Worm (Caenorhabditis elegans) whole organism, L4 larva: ENCODE measurements around the gene R144.10.

ENCODE experiments used
- D1046.2 ChIP-seq: fragments of 200-800 bp; sonication (Bioruptor generic); IDR thresholded peaks from 2 replicates; pipeline ENCODE4 v1.3.6; 2022; ENCODE audit warnings: missing genetic modification characterization, missing compliant biosample characterization
- F37D6.2 ChIP-seq: sonication (generic microtip); optimal IDR thresholded peaks from 2 replicates; lab custom pipeline; 2016; ENCODE audit warnings: mild to moderate bottlenecking, missing genetic modification characterization, missing compliant biosample characterization
- T20F7.1 ChIP-seq: fragments of 200-800 bp; sonication (Bioruptor generic); optimal IDR thresholded peaks from 2 replicates; lab custom pipeline; 2018; ENCODE audit warnings: mild to moderate bottlenecking, missing genetic modification characterization, missing compliant biosample characterization
- Y105C5A.15 ChIP-seq: fragments of 200-800 bp; sonication (Bioruptor generic); IDR thresholded peaks from 2 replicates; pipeline ENCODE4 v1.3.6; 2022; ENCODE audit warnings: missing genetic modification characterization, missing compliant biosample characterization
- ama-1 ChIP-seq: fragments of 150-350 bp; optimal IDR thresholded peaks from 2 replicates; lab custom pipeline; 2014; ENCODE audit warnings: inconsistent platforms, mixed read lengths
- ceh-44 ChIP-seq: fragments of 200-800 bp; sonication (Bioruptor generic); IDR thresholded peaks from 2 replicates; pipeline ENCODE4 v1.3.6; 2022; ENCODE audit warnings: missing genetic modification reagents, missing genetic modification characterization, missing compliant biosample characterization
- ceh-62 ChIP-seq: sonication (generic microtip); optimal IDR thresholded peaks from 2 replicates; lab custom pipeline; 2017; ENCODE audit warnings: missing biosample characterization, missing genetic modification characterization
- ces-1 ChIP-seq: fragments of 150-350 bp; sonication (generic microtip); optimal IDR thresholded peaks from 4 replicates; lab custom pipeline; 2014; ENCODE audit warnings: missing biosample characterization, missing genetic modification reagents, missing genetic modification characterization
- cey-2 ChIP-seq: sonication (generic microtip); optimal IDR thresholded peaks from 3 replicates; lab custom pipeline; 2017; ENCODE audit warnings: missing genetic modification characterization, mild to moderate bottlenecking, missing compliant biosample characterization, antibody characterized with exemption, borderline replicate concordance; ENCODE audit not compliant: insufficient read depth
- daf-16 ChIP-seq, 3 experiments: sonication (generic microtip); optimal IDR thresholded peaks; 2 replicates each; lab custom pipeline; 2016 to 2017; ENCODE audit warnings: missing genetic modification characterization in 3 of 3, missing genetic modification reagents in 3 of 3, mild to moderate bottlenecking in 2 of 3, missing compliant biosample characterization in 2 of 3, missing biosample characterization in 1 of 3, moderate library complexity in 1 of 3
- daf-19 ChIP-seq: fragments of 200-800 bp; sonication (Bioruptor generic); conservative IDR thresholded peaks from 2 replicates; pipeline ENCODE4 v1.3.6; 2022; ENCODE audit warnings: missing genetic modification characterization, missing compliant biosample characterization
- dmd-9 ChIP-seq: fragments of 200-800 bp; sonication (Bioruptor generic); IDR thresholded peaks from 2 replicates; pipeline ENCODE4 v1.3.6; 2022; ENCODE audit warnings: missing genetic modification reagents, missing genetic modification characterization, missing compliant biosample characterization
- dpl-1 ChIP-seq: fragments of 150-350 bp; optimal IDR thresholded peaks from 2 replicates; lab custom pipeline; 2014; ENCODE audit warnings: missing biosample characterization, missing genetic modification reagents, missing genetic modification characterization
- duxl-1 ChIP-seq: sonication (generic microtip); optimal IDR thresholded peaks from 2 replicates; lab custom pipeline; 2016; ENCODE audit warnings: mild to moderate bottlenecking, missing genetic modification characterization, moderate library complexity, missing compliant biosample characterization; ENCODE audit not compliant: poor library complexity
- dve-1 ChIP-seq: sonication (generic microtip); optimal IDR thresholded peaks from 2 replicates; lab custom pipeline; 2017; ENCODE audit warnings: antibody characterized with exemption, mild to moderate bottlenecking, missing genetic modification characterization, missing compliant biosample characterization; ENCODE audit not compliant: insufficient read depth
- fkh-10 ChIP-seq: fragments of 150-350 bp; optimal IDR thresholded peaks from 2 replicates; lab custom pipeline; 2014; ENCODE audit warnings: missing biosample characterization, missing genetic modification reagents, missing genetic modification characterization
- hif-1 ChIP-seq, 2 experiments: sonication (generic microtip); optimal IDR thresholded peaks; 2 replicates each; lab custom pipeline; 2016 to 2017; ENCODE audit warnings: missing compliant biosample characterization in 2 of 2, missing genetic modification characterization in 2 of 2, missing genetic modification reagents in 2 of 2, missing genotype in 2 of 2, mild to moderate bottlenecking in 1 of 2
- hlh-11 ChIP-seq: fragments of 200-800 bp; sonication (Bioruptor generic); optimal IDR thresholded peaks from 2 replicates; lab custom pipeline; 2018; ENCODE audit warnings: mild to moderate bottlenecking, missing genetic modification characterization, missing compliant biosample characterization
- hmg-1.1 ChIP-seq: fragments of 200-800 bp; sonication (Bioruptor generic); IDR thresholded peaks from 2 replicates; pipeline ENCODE4 v1.3.6; 2022; ENCODE audit warnings: missing genetic modification reagents, missing genetic modification characterization, missing compliant biosample characterization
- lim-7 ChIP-seq: fragments of 200-800 bp; sonication (Bioruptor generic); IDR thresholded peaks from 2 replicates; pipeline ENCODE4 v1.3.6; 2022; ENCODE audit warnings: missing genetic modification characterization, missing compliant biosample characterization
- lin-38 ChIP-seq: fragments of 200-800 bp; sonication (Bioruptor generic); IDR thresholded peaks from 2 replicates; pipeline ENCODE4 v1.3.6; 2022; ENCODE audit warnings: missing genetic modification reagents, missing genetic modification characterization, missing compliant biosample characterization
- lin-39 ChIP-seq: fragments of 150-350 bp; optimal IDR thresholded peaks from 2 replicates; lab custom pipeline; 2014; ENCODE audit warnings: missing biosample characterization, missing genetic modification reagents, missing genetic modification characterization
- lsy-2 ChIP-seq, 2 experiments: fragments of 150-350 bp in 1 of 2; sonication (generic microtip) in 1 of 2; optimal IDR thresholded peaks; 2 replicates each; lab custom pipeline; 2014 to 2017; ENCODE audit warnings: missing biosample characterization in 2 of 2, missing genetic modification characterization in 2 of 2
- madf-5 ChIP-seq, 2 experiments: fragments of 200-800 bp; sonication (Bioruptor generic); IDR thresholded peaks; 2 replicates each; pipeline ENCODE4 v1.3.6; 2022; ENCODE audit warnings: missing compliant biosample characterization in 2 of 2, missing genetic modification characterization in 2 of 2
- mdl-1 ChIP-seq, 2 experiments: fragments of 150-350 bp in 1 of 2; sonication (generic microtip) in 1 of 2; optimal IDR thresholded peaks; 2 replicates each; lab custom pipeline; 2014 to 2017; ENCODE audit warnings: missing biosample characterization in 2 of 2, missing genetic modification characterization in 2 of 2
- mdt-29 ChIP-seq: fragments of 200-800 bp; sonication (Bioruptor generic); IDR thresholded peaks from 2 replicates; pipeline ENCODE4 v1.3.6; 2022; ENCODE audit warnings: missing genetic modification reagents, missing genetic modification characterization, missing compliant biosample characterization
- mep-1 ChIP-seq: fragments of 150-350 bp; sonication (generic microtip); optimal IDR thresholded peaks from 3 replicates; lab custom pipeline; 2014; ENCODE audit warnings: missing biosample characterization, missing genetic modification characterization
- mes-2 ChIP-seq: sonication (generic microtip); optimal IDR thresholded peaks from 2 replicates; lab custom pipeline; 2016; ENCODE audit warnings: missing genotype, mild to moderate bottlenecking, missing genetic modification characterization, missing compliant biosample characterization; ENCODE audit not compliant: poor library complexity, severe bottlenecking
- mxl-3 ChIP-seq: fragments of 200-800 bp; sonication (Bioruptor generic); optimal IDR thresholded peaks from 2 replicates; lab custom pipeline; 2018; ENCODE audit warnings: mild to moderate bottlenecking, missing genetic modification characterization, missing compliant biosample characterization
- nhr-237 ChIP-seq: sonication (generic microtip); optimal IDR thresholded peaks from 2 replicates; lab custom pipeline; 2017; ENCODE audit warnings: missing biosample characterization, missing genetic modification characterization
- nhr-28 ChIP-seq: fragments of 150-350 bp; optimal IDR thresholded peaks from 2 replicates; lab custom pipeline; 2014; ENCODE audit warnings: missing biosample characterization, missing genetic modification characterization
- nhr-6 ChIP-seq: fragments of 150-350 bp; optimal IDR thresholded peaks from 2 replicates; lab custom pipeline; 2014; ENCODE audit warnings: missing biosample characterization, missing genetic modification characterization
- nhr-77 ChIP-seq: fragments of 150-350 bp; optimal IDR thresholded peaks from 2 replicates; lab custom pipeline; 2014; ENCODE audit warnings: missing biosample characterization, missing genetic modification characterization
- pha-4 ChIP-seq, 2 experiments: fragments of 150-350 bp in 1 of 2; fragments of 200-800 bp in 1 of 2; sonication (Bioruptor generic) in 1 of 2; IDR thresholded peaks in 1 of 2; optimal IDR thresholded peaks in 1 of 2; 2 replicates each; pipeline versions ENCODE4 v1.3.6 to Lab custom; 2014 to 2022; ENCODE audit warnings: missing genetic modification characterization in 2 of 2, missing genetic modification reagents in 2 of 2, missing biosample characterization in 1 of 2, missing compliant biosample characterization in 1 of 2
- php-3 ChIP-seq: fragments of 200-800 bp; sonication (Bioruptor generic); IDR thresholded peaks from 2 replicates; pipeline ENCODE4 v1.3.6; 2022; ENCODE audit warnings: missing genetic modification reagents, missing genetic modification characterization, missing compliant biosample characterization
- pqm-1 ChIP-seq: sonication (generic microtip); optimal IDR thresholded peaks from 2 replicates; lab custom pipeline; 2017; ENCODE audit warnings: missing biosample characterization, missing genetic modification characterization
- rbr-2 ChIP-seq: sonication (generic microtip); optimal IDR thresholded peaks from 2 replicates; lab custom pipeline; 2016; ENCODE audit warnings: missing genotype, missing genetic modification characterization, missing compliant biosample characterization
- saeg-2 ChIP-seq: fragments of 200-800 bp; sonication (Bioruptor generic); IDR thresholded peaks from 2 replicates; pipeline ENCODE4 v1.3.6; 2022; ENCODE audit warnings: missing genetic modification reagents, missing genetic modification characterization, missing compliant biosample characterization
- set-16 ChIP-seq: fragments of 200-800 bp; sonication (Bioruptor generic); IDR thresholded peaks from 2 replicates; pipeline ENCODE4 v1.3.6; 2022; ENCODE audit warnings: missing genetic modification reagents, missing genetic modification characterization, missing compliant biosample characterization
- skn-1 ChIP-seq: fragments of 150-350 bp; optimal IDR thresholded peaks from 2 replicates; lab custom pipeline; 2014; ENCODE audit warnings: missing biosample characterization, missing genetic modification characterization
- spr-1 ChIP-seq: sonication (generic microtip); optimal IDR thresholded peaks from 2 replicates; lab custom pipeline; 2016; ENCODE audit warnings: mild to moderate bottlenecking, missing genetic modification characterization, missing compliant biosample characterization
- unc-130 ChIP-seq: sonication (generic microtip); optimal IDR thresholded peaks from 2 replicates; lab custom pipeline; 2016; ENCODE audit warnings: missing genetic modification reagents, missing genetic modification characterization, missing compliant biosample characterization
- unc-39 ChIP-seq: sonication (generic microtip); optimal IDR thresholded peaks from 2 replicates; lab custom pipeline; 2017; ENCODE audit warnings: missing biosample characterization, missing genetic modification characterization
- unc-62 ChIP-seq, 3 experiments: fragments of 150-350 bp in 1 of 3; sonication (generic microtip); optimal IDR thresholded peaks in 2 of 3; peaks in 1 of 3; 1 replicate in 1 of 3; 2 replicates in 2 of 3; lab custom pipeline; 2014 to 2017; ENCODE audit warnings: missing biosample characterization in 3 of 3, missing genetic modification characterization in 3 of 3, missing genetic modification reagents in 3 of 3, missing genotype in 1 of 3
- zip-11 ChIP-seq: fragments of 200-800 bp; sonication (Bioruptor generic); IDR thresholded peaks from 2 replicates; pipeline ENCODE4 v1.3.6; 2022; ENCODE audit warnings: missing genetic modification characterization, missing compliant biosample characterization
- ztf-7 ChIP-seq: fragments of 150-350 bp; optimal IDR thresholded peaks from 2 replicates; lab custom pipeline; 2014; ENCODE audit warnings: missing biosample characterization, missing genetic modification characterization

The R144.10 gene

DNA sequence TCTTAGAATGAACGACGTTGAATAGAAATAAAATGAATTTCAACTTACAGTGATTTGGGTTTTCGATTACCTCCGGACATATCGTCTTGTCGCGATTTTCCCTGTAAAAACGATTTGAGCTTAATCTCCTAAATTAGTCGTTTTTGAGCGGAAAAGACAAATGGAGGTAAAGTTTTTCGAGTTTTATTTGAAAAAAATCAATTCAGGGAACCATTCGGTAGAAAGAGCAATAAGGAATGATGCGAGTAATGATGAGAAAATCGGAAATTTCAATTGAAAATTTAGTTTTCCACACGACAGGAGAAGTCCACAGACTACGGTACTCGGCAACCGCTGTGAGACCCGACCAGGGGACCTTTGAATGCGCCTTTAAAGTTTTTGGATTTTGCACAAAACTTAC lies at the start of gene R144.10:
TSS of gene R144.10 (minus strand) at position 101 of the 400 bp plus-strand sequence.
- no peak for TF ChIP-seq unc-39 (tag; lab: Kevin White, UChicago)
- TF ChIP-seq ceh-44, result no peak
- no peak for TF ChIP-seq madf-5 (GFP tag; IDR thresholded peaks at IDR 0.05; lab: Robert Waterston, UW)
- no peak for TF ChIP-seq nhr-237 (tag; lab: Kevin White, UChicago)
- no peak for TF ChIP-seq lim-7 (GFP tag; lab: Robert Waterston, UW)
- no peak for TF ChIP-seq unc-130 (GFP tag; lab: Kevin White, UChicago)
- no peak for TF ChIP-seq hmg-1.1 (GFP tag; lab: Robert Waterston, UW)
- TF ChIP-seq, all 104 proteins: peak for 0

- no peak for TF ChIP-seq set-16 (GFP tag; lab: Robert Waterston, UW)
- no peak for TF ChIP-seq lin-39 (tag; lab: Kevin White, UChicago)
- TF ChIP-seq daf-16 (GFP tag; optimal IDR thresholded peaks at IDR 0.05; lab: Kevin White, UChicago), result no peak
- no peak for TF ChIP-seq daf-16 (tag; optimal IDR thresholded peaks at IDR 0.05; lab: Kevin White, UChicago)
- no peak for TF ChIP-seq cey-2 (tag; lab: Kevin White, UChicago)
- no peak for TF ChIP-seq spr-1 (tag; lab: Kevin White, UChicago)
- no peak for TF ChIP-seq ama-1 (lab: Kevin White, UChicago)
- no peak for TF ChIP-seq ztf-7 (tag; lab: Kevin White, UChicago)
- TF ChIP-seq, all 104 proteins: peak for 0
Measured at ce11 chrIII:5047740-5048139, 45.6 kb upstream of the R144.10 start, which contains the start of gene C45G9.5. Gene C45G9.5 (plus strand): TSS chrIII:5048117.

ce11 chrIII:5047175-5047574 lies 45.0 kb upstream of the R144.10 start, which contains the start of gene txbp-3:
Gene txbp-3 (minus strand): TSS chrIII:5047459.
- TF ChIP-seq duxl-1 (tag; lab: Kevin White, UChicago) (no peak), skn-1 (tag; lab: Kevin White, UChicago) (no peak), rbr-2 (tag; lab: Kevin White, UChicago) (peak; percentile 1), saeg-2 (GFP tag; lab: Robert Waterston, UW) (no peak), pqm-1 (tag; lab: Kevin White, UChicago) (peak; percentile 85), F37D6.2 (tag; lab: Kevin White, UChicago) (no peak), nhr-28 (tag; lab: Kevin White, UChicago) (peak; percentile 77), dmd-9 (GFP tag; lab: Robert Waterston, UW) (no peak), unc-62 (GFP tag; optimal IDR thresholded peaks at IDR 0.05 in 1 of 2; lab: Kevin White, UChicago) (peak in 1 of 2 experiments; percentile 20), unc-62 (tag; optimal IDR thresholded peaks at IDR 0.05; lab: Kevin White, UChicago) (no peak), zip-11 (GFP tag; lab: Robert Waterston, UW) (no peak), fkh-10 (GFP tag; lab: Kevin White, UChicago) (peak; percentile 37), ceh-44 (no peak), ceh-62 (tag; lab: Kevin White, UChicago) (no peak), dpl-1 (peak; percentile 54), ces-1 (GFP tag; lab: Kevin White, UChicago) (peak; percentile 12), pha-4 (GFP tag; IDR thresholded peaks at IDR 0.05; lab: Robert Waterston, UW) (no peak), pha-4 (tag; optimal IDR thresholded peaks at IDR 0.05; lab: Kevin White, UChicago) (peak; percentile 76), mes-2 (tag; lab: Kevin White, UChicago) (peak; percentile 83), T20F7.1 (GFP tag; lab: Kevin White, UChicago) (peak; percentile 25), mep-1 (tag; lab: Kevin White, UChicago) (peak; percentile 71), mdl-1 (tag; optimal IDR thresholded peaks at IDR 0.05; lab: Kevin White, UChicago) (peak in 1 of 2 experiments; percentile 5), D1046.2 (GFP tag; lab: Robert Waterston, UW) (no peak), mdt-29 (GFP tag; lab: Robert Waterston, UW) (no peak), nhr-6 (tag; lab: Kevin White, UChicago) (peak; percentile 50), hif-1 (tag; optimal IDR thresholded peaks at IDR 0.05; lab: Kevin White, UChicago) (peak in 1 of 2 experiments; percentile 33), hlh-11 (tag; lab: Kevin White, UChicago) (no peak), nhr-77 (peak; percentile 42), php-3 (GFP tag; lab: Robert Waterston, UW) (no peak), mxl-3 (GFP tag; lab: Kevin White, UChicago) (peak; percentile 80), lin-38 (no peak), dve-1 (tag; lab: Kevin White, UChicago) (peak; percentile 79), Y105C5A.15 (GFP tag; lab: Robert Waterston, UW) (no peak), daf-19 (GFP tag; lab: Robert Waterston, UW) (no peak), lsy-2 (tag; optimal IDR thresholded peaks at IDR 0.05; lab: Kevin White, UChicago) (peak in 1 of 2 experiments; percentile 59)
